Worm (Caenorhabditis elegans) whole organism, mixed stage, embryonic: ENCODE data around the gene C49C3.4.

Experiments
- elt-1 ChIP-seq: sonication (generic microtip); optimal IDR thresholded peaks from 2 replicates; lab custom pipeline; 2017; ENCODE audit warnings: missing genetic modification characterization, mild to moderate bottlenecking, missing compliant biosample characterization, antibody characterized with exemption, moderate library complexity, borderline replicate concordance; ENCODE audit not compliant: insufficient read depth
- flh-1 ChIP-seq: fragments of 200-800 bp; sonication (Bioruptor generic); optimal IDR thresholded peaks from 2 replicates; lab custom pipeline; 2018; ENCODE audit warnings: mild to moderate bottlenecking, missing genetic modification characterization, moderate library complexity, missing compliant biosample characterization
- pha-4 ChIP-seq: fragments of 150-350 bp; optimal IDR thresholded peaks from 2 replicates; lab custom pipeline; 2018; ENCODE audit warnings: missing biosample characterization, missing genetic modification reagents, missing genetic modification characterization
- zip-8 ChIP-seq: fragments of 150-350 bp; optimal IDR thresholded peaks from 2 replicates; lab custom pipeline; 2014; ENCODE audit warnings: missing biosample characterization, missing genetic modification characterization
- ztf-11 ChIP-seq: fragments of 150-350 bp; optimal IDR thresholded peaks from 2 replicates; lab custom pipeline; 2014; ENCODE audit warnings: missing biosample characterization, missing genetic modification characterization

- no peak for TF ChIP-seq flh-1 (GFP tag; lab: Kevin White, UChicago)
- TF ChIP-seq elt-1 (tag; lab: Kevin White, UChicago) = no peak
- no peak for TF ChIP-seq zip-8 (tag; lab: Kevin White, UChicago)
- TF ChIP-seq pha-4 (tag; lab: Kevin White, UChicago) = no peak
- TF ChIP-seq ztf-11 = no peak
Measured at ce11 chrIV:17279592-17280440, 40.8 kb upstream of the C49C3.4 start.
